Fruit fly (Drosophila melanogaster): ENCODE measurements around the gene CG42263.

DNA sequence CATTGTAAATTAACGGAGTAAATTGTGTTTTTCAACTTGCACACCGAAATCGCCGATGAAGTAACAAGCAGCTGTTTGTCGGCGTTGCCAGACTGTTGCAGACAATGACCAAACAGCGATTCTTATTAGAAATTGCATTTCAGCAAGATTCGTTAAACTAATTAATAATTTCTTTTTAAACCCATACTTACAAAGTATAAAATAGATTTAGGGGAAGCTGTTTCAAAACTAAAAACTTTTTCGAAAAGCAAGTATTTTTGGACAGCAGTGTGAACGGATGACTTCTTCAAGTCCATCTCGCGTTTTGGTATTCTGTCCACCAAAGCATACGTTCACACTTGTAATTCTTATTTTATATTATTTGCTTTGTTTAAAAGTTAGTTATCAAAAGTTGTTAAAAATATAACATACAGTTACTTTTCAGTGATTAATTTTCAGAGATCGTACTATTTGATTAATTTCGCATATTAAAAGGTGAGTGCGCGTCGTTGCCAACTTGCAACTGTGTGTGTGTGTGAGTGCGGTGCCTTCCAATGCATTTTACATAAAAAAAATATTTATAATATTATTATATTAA, 27.1 kb downstream of the CG42263 start, which contains the start of the genes CG8004 and RhoGDI:
- TF ChIP-seq usp (GFP tag; optimal IDR thresholded peaks at IDR 0.05) = no peak
- no peak for TF ChIP-seq Dll (optimal IDR thresholded peaks at IDR 0.05)
- no peak for TF ChIP-seq EcR (GFP tag; optimal IDR thresholded peaks at IDR 0.05)
